Fruit fly (Drosophila melanogaster) whole organism, wandering third instar larva: ENCODE data around the gene CG14990.

Source experiments
- Dfd ChIP-seq: fragments of >200 bp; optimal IDR thresholded peaks from 2 replicates; lab custom pipeline; 2017; ENCODE audit warnings: missing biosample characterization, missing genetic modification characterization
- brk ChIP-seq: fragments of 200-800 bp; sonication (Bioruptor generic); optimal IDR thresholded peaks from 2 replicates; lab custom pipeline; 2016; ENCODE audit warnings: missing biosample characterization, mild to moderate bottlenecking, missing genetic modification characterization
- foxo ChIP-seq, 2 experiments: fragments of 200-800 bp; sonication (Bioruptor generic); optimal IDR thresholded peaks; 2 replicates in 1 of 2; 3 replicates in 1 of 2; lab custom pipeline; 2016 to 2017; ENCODE audit warnings: missing biosample characterization in 2 of 2, missing genetic modification characterization in 2 of 2
- h ChIP-seq: fragments of 200-800 bp; sonication (Bioruptor generic); optimal IDR thresholded peaks from 3 replicates; lab custom pipeline; 2016; ENCODE audit warnings: missing biosample characterization, mild to moderate bottlenecking, missing genetic modification characterization
- usp ChIP-seq: fragments of >200 bp; optimal IDR thresholded peaks from 2 replicates; lab custom pipeline; 2017; ENCODE audit warnings: missing biosample characterization, missing genetic modification characterization

DNA sequence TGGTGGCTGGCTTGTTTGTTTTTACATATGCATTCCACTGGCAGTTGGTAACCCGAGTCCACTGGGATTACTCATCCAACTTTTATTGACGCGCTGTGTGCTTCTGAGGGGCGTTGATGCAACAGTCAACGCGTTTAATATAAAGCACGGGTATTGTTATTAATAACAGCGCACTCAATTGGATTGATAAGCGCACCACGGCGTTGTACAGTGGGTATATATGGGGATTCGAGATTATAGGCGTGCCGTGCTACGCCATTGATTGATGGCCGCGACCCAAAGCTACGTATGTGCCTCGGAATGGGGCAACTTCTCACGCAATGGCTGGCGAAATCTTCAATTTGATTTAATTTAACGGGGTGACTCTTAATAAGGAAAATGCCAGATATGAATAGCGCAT is 14.1 kb downstream of the CG14990 start:
- TF ChIP-seq Dfd (no peak), brk (GFP tag; lab: Kevin White, UChicago) (no peak), h (no peak), usp (GFP tag; lab: Kevin White, UChicago) (no peak), foxo (GFP tag; optimal IDR thresholded peaks at IDR 0.05; lab: Kevin White, UChicago) (no peak)
